Fruit fly (Drosophila melanogaster) whole organism: ENCODE data around the gene mia.

Source experiments
- CG8478 ChIP-seq: fragments of >200 bp; optimal IDR thresholded peaks from 2 replicates; lab custom pipeline; 2018; ENCODE audit warnings: inconsistent platforms
- Dll ChIP-seq: fragments of >200 bp; optimal IDR thresholded peaks from 2 replicates; lab custom pipeline; 2017
- EcR ChIP-seq, 2 experiments: fragments of >200 bp; optimal IDR thresholded peaks; 2 replicates each; lab custom pipeline; 2017; ENCODE audit warnings: missing biosample characterization in 2 of 2, missing genetic modification characterization in 2 of 2, missing genetic modification reagents in 2 of 2
- pan ChIP-seq: fragments of >200 bp; optimal IDR thresholded peaks from 2 replicates; lab custom pipeline; 2017
- psq ChIP-seq: fragments of >200 bp; optimal IDR thresholded peaks from 2 replicates; lab custom pipeline; 2017
- usp ChIP-seq: fragments of >200 bp; optimal IDR thresholded peaks from 2 replicates; lab custom pipeline; 2017; ENCODE audit warnings: missing biosample characterization, missing genetic modification characterization, mixed read lengths

mia gene

DNA sequence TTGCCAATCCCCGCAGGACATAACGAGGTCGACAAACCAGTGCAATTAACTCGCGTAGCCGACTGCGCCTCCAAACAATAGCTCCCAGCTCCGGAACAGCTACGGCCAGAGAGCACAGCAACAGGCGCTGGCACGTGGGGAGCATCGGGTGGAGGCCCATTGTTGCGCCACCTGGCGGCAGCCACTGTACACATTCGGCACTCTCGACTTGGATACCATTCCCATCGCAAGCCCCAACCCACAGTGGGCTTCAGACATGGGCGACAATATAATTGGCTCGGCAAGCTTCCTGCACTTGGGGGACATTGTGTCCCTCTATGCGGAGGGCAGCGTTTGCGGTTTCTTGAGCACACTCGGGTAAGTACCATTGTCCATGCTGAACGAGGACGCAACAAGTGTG is 23.4 kb downstream of the mia start:
- TF ChIP-seq psq (no peak), CG8478 (no peak), EcR (GFP tag; optimal IDR thresholded peaks at IDR 0.05; lab: Kevin White, UChicago) (no peak), Dll (lab: Kevin White, UChicago) (no peak), pan (lab: Kevin White, UChicago) (no peak), usp (GFP tag; lab: Kevin White, UChicago) (no peak)

- TF ChIP-seq CG8478: no peak
- no peak for TF ChIP-seq Dll (lab: Kevin White, UChicago)
- TF ChIP-seq psq: no peak
- TF ChIP-seq EcR (GFP tag; optimal IDR thresholded peaks at IDR 0.05; lab: Kevin White, UChicago): no peak
- TF ChIP-seq pan (lab: Kevin White, UChicago): no peak
- no peak for TF ChIP-seq usp (GFP tag; lab: Kevin White, UChicago)
Observed at dm6 chr3R:5524804-5525203, 26.2 kb downstream of the mia start.

dm6 chr3R:5523070-5523637 is 27.8 kb downstream of the mia start, which contains the start of the genes CG43845 and Nmdar1:
Gene CG43845 (minus strand): TSS chr3R:5523120.
Gene Nmdar1 (minus strand): TSS chr3R:5523328.
- TF ChIP-seq Dll (lab: Kevin White, UChicago) (no peak), usp (GFP tag; lab: Kevin White, UChicago) (no peak), EcR (GFP tag; optimal IDR thresholded peaks at IDR 0.05; lab: Kevin White, UChicago) (no peak), CG8478 (no peak), pan (lab: Kevin White, UChicago) (no peak), psq (no peak)

DNA sequence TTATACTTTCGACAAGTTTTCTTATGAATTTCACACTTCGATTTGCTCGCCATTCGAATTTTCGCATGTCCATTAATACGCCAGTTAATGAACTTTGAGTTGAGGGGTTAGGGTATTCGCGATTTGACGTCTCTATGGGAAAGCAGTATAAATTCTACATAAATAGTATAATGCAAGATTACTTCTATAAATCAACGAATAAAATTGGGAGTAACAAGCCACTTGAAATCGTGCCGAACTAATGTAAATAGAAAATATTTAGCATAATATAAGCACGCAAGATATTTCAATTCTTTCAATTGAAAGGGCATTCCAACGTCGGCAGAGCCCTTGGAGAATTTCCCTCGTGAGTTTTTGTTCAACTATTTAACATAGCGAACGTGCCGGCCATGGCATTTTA is 30.4 kb downstream of the mia start:
- TF ChIP-seq psq (no peak), usp (GFP tag; lab: Kevin White, UChicago) (no peak), Dll (lab: Kevin White, UChicago) (no peak), EcR (GFP tag; optimal IDR thresholded peaks at IDR 0.05; lab: Kevin White, UChicago) (no peak), CG8478 (no peak), pan (lab: Kevin White, UChicago) (no peak)

dm6 chr3R:5519789-5520188 is 31.2 kb downstream of the mia start:
- no peak for TF ChIP-seq Dll (lab: Kevin White, UChicago)
- TF ChIP-seq pan (lab: Kevin White, UChicago): no peak
- no peak for TF ChIP-seq psq
- no peak for TF ChIP-seq usp (GFP tag; lab: Kevin White, UChicago)
- no peak for TF ChIP-seq EcR (GFP tag; optimal IDR thresholded peaks at IDR 0.05; lab: Kevin White, UChicago)
- TF ChIP-seq CG8478: no peak

DNA sequence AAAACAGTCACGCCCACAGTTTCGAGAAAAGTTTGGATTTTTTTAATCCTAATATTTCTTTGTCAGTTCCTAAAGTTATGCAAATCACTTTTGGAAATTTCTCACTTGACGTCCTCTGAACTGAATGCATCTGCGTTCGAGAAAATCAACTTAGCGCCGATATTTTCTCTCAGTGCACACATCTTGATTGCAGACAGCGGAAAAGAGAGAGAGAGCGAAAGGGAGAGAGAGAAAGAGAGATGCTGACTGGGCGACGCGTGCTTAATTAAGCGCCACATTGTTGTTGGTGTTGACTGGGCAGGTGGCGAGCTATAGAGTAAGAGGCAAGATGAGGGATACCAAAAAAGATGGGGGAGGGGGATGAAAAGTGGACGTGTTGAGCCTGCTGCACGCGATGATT is 32.3 kb downstream of the mia start:
- TF ChIP-seq pan (lab: Kevin White, UChicago): no peak
- TF ChIP-seq EcR (GFP tag; optimal IDR thresholded peaks at IDR 0.05; lab: Kevin White, UChicago): no peak
- TF ChIP-seq Dll (lab: Kevin White, UChicago): no peak
- no peak for TF ChIP-seq psq
- no peak for TF ChIP-seq CG8478
- no peak for TF ChIP-seq usp (GFP tag; lab: Kevin White, UChicago)

- TF ChIP-seq Dll (lab: Kevin White, UChicago): no peak
- peak in 1 of 2 experiments; percentile 14 for TF ChIP-seq EcR (GFP tag; optimal IDR thresholded peaks at IDR 0.05; lab: Kevin White, UChicago)
Observed at dm6 chr3R:5517876-5518211, 33.1 kb downstream of the mia start.

DNA sequence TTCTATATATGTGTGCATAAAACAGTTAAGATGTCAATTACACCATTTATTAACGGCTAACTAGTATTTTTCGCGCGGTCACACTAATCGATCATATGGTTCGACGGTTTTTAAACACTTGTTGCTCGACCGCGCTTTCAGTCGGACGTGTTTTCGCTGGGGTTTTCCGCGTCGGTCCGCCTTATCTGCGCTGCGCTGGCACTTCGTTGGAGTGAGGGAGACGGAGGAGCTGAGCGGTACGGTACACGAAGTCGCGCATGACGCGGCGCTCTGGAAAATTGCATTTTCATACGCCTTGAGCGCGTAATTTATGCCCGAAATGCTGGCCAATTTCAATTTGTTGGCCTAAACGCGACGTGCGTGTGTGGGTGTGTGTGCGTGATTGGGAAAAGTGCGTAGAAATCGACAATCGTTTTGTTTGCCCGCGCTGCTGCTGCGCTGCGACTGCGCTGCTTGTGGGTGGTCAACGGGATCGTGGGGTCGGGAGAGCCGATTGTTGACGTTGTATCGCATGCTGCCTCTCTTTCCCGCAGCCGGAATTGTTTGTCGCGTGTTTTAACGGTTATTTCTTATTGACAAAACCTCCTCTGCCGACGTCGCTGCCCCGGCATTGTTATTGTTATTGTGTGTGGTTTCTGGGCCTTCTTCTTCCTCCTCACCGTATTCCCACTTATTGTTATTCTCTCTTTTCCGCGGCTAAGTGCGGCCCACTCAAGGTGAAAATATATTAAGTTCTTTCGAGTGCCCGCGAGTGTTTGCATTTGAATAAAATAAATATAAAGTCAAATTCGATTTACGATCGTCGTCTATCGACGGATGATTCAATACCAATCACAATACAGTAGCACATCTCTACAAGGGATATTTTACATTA is 33.7 kb downstream of the mia start, which contains the start of gene Itpr:
Gene Itpr, plus strand, starts transcription at position 116 of the 874 bp plus-strand sequence.
- TF ChIP-seq CG8478 (peak; percentile 14), pan (lab: Kevin White, UChicago) (no peak), psq (no peak), usp (GFP tag; lab: Kevin White, UChicago) (no peak), EcR (GFP tag; optimal IDR thresholded peaks at IDR 0.05; lab: Kevin White, UChicago) (no peak), Dll (lab: Kevin White, UChicago) (peak; percentile 33)

DNA sequence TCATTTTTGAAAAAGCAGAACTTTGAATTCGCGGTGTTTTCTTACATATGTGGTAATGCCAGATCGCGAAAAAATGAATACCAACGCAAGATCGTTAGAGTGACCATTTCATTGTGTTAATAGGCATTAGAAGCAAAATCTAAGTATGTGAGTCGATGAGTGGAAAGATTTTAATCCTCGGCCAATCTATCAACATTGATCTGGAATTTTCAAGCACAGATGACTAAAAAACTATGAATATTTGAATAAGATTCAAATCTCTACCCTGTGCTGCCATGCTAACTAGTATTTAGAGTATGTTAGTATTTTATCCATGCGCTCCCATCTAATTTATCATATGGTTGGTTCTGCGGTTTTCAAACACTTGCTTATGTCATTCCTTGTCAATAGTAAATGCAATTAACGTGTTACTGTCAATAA is 34.4 kb downstream of the mia start:
- TF ChIP-seq pan (lab: Kevin White, UChicago) (no peak), CG8478 (no peak), Dll (lab: Kevin White, UChicago) (no peak), psq (no peak), usp (GFP tag; lab: Kevin White, UChicago) (no peak), EcR (GFP tag; optimal IDR thresholded peaks at IDR 0.05; lab: Kevin White, UChicago) (no peak)

- no peak for TF ChIP-seq usp (GFP tag; lab: Kevin White, UChicago)
- TF ChIP-seq EcR (GFP tag; optimal IDR thresholded peaks at IDR 0.05; lab: Kevin White, UChicago): no peak
- TF ChIP-seq Dll (lab: Kevin White, UChicago): no peak
- TF ChIP-seq CG8478: no peak
- no peak for TF ChIP-seq psq
- no peak for TF ChIP-seq pan (lab: Kevin White, UChicago)
Observed at dm6 chr3R:5514759-5515158, 36.2 kb downstream of the mia start.

- TF ChIP-seq pan (lab: Kevin White, UChicago) (no peak), CG8478 (no peak), psq (no peak), Dll (lab: Kevin White, UChicago) (no peak), EcR (GFP tag; optimal IDR thresholded peaks at IDR 0.05; lab: Kevin White, UChicago) (no peak), usp (GFP tag; lab: Kevin White, UChicago) (no peak)
Observed at dm6 chr3R:5503789-5504387, 47.1 kb downstream of the mia start.

- TF ChIP-seq CG8478 (no peak), psq (no peak), pan (lab: Kevin White, UChicago) (no peak), usp (GFP tag; lab: Kevin White, UChicago) (no peak), EcR (GFP tag; optimal IDR thresholded peaks at IDR 0.05; lab: Kevin White, UChicago) (no peak), Dll (lab: Kevin White, UChicago) (no peak)
Observed at dm6 chr3R:5502646-5503045, 48.3 kb downstream of the mia start, which contains the start of gene NKCC. Gene NKCC (minus strand): TSS chr3R:5502702.
